Worm (Caenorhabditis elegans) whole organism, young adult: ENCODE results near the gene ilys-6.

Source experiments
- C17E4.6 ChIP-seq: fragments of 200-800 bp; sonication (Bioruptor generic); IDR thresholded peaks from 2 replicates; pipeline ENCODE4 v1.3.6; 2022; ENCODE audit warnings: missing genetic modification reagents, missing genetic modification characterization, missing compliant biosample characterization
- F37B4.10 ChIP-seq: fragments of 200-800 bp; sonication (Bioruptor generic); IDR thresholded peaks from 2 replicates; pipeline ENCODE4 v1.3.6; 2022; ENCODE audit warnings: missing genetic modification characterization, missing compliant biosample characterization
- Y79H2A.3 ChIP-seq: fragments of 200-800 bp; sonication (Bioruptor generic); conservative IDR thresholded peaks from 2 replicates; pipeline ENCODE4 v1.3.6; 2022; ENCODE audit warnings: missing genetic modification reagents, missing genetic modification characterization, missing compliant biosample characterization
- ZK185.1 ChIP-seq: sonication (generic microtip); optimal IDR thresholded peaks from 2 replicates; lab custom pipeline; 2016; ENCODE audit warnings: mild to moderate bottlenecking, missing genetic modification characterization, missing compliant biosample characterization; ENCODE audit not compliant: poor library complexity, severe bottlenecking
- athp-1 ChIP-seq: sonication (generic microtip); optimal IDR thresholded peaks from 2 replicates; lab custom pipeline; 2017; ENCODE audit warnings: mild to moderate bottlenecking, missing genetic modification characterization, missing compliant biosample characterization
- attf-5 ChIP-seq: fragments of 200-800 bp; sonication (Bioruptor generic); optimal IDR thresholded peaks from 2 replicates; lab custom pipeline; 2018; ENCODE audit warnings: mild to moderate bottlenecking, missing genetic modification characterization, missing compliant biosample characterization
- cebp-1 ChIP-seq, 2 experiments: fragments of 200-800 bp in 1 of 2; sonication (Bioruptor generic) in 1 of 2; sonication (generic microtip) in 1 of 2; IDR thresholded peaks in 1 of 2; optimal IDR thresholded peaks in 1 of 2; 2 replicates each; pipeline versions ENCODE4 v1.3.6 to Lab custom; 2017 to 2022; ENCODE audit warnings: missing compliant biosample characterization in 2 of 2, missing genetic modification characterization in 2 of 2, mild to moderate bottlenecking in 1 of 2, missing genetic modification reagents in 1 of 2, moderate library complexity in 1 of 2
- ceh-58 ChIP-seq: fragments of 200-800 bp; sonication (Bioruptor generic); IDR thresholded peaks from 2 replicates; pipeline ENCODE4 v1.3.6; 2022; ENCODE audit warnings: missing genetic modification characterization, missing compliant biosample characterization
- chd-7 ChIP-seq: sonication (generic microtip); optimal IDR thresholded peaks from 2 replicates; lab custom pipeline; 2016; ENCODE audit warnings: mild to moderate bottlenecking, missing genetic modification characterization, moderate library complexity, missing compliant biosample characterization
- dpl-1 ChIP-seq: fragments of 150-350 bp; optimal IDR thresholded peaks from 2 replicates; lab custom pipeline; 2014; ENCODE audit warnings: missing biosample characterization, missing genetic modification reagents, missing genetic modification characterization
- egrh-3 ChIP-seq: fragments of 200-800 bp; sonication (Bioruptor generic); IDR thresholded peaks from 2 replicates; pipeline ENCODE4 v1.3.6; 2022; ENCODE audit warnings: missing genetic modification reagents, missing genetic modification characterization, missing compliant biosample characterization
- ekl-4 ChIP-seq: fragments of 200-800 bp; sonication (Bioruptor generic); IDR thresholded peaks from 2 replicates; pipeline ENCODE4 v1.3.6; 2022; ENCODE audit warnings: missing genetic modification reagents, missing genetic modification characterization, missing compliant biosample characterization
- gei-17 ChIP-seq: fragments of 200-800 bp; sonication (Bioruptor generic); optimal IDR thresholded peaks from 2 replicates; lab custom pipeline; 2018; ENCODE audit warnings: mild to moderate bottlenecking, missing genetic modification characterization, missing compliant biosample characterization
- hmg-1.2 ChIP-seq: fragments of 200-800 bp; sonication (Bioruptor generic); IDR thresholded peaks from 2 replicates; pipeline ENCODE4 v1.3.6; 2022; ENCODE audit warnings: missing genetic modification reagents, missing genetic modification characterization, missing compliant biosample characterization
- hmg-20 ChIP-seq: fragments of 200-800 bp; sonication (Bioruptor generic); IDR thresholded peaks from 2 replicates; pipeline ENCODE4 v1.3.6; 2022; ENCODE audit warnings: missing genetic modification reagents, missing genetic modification characterization, missing compliant biosample characterization
- hrde-1 ChIP-seq: sonication (generic microtip); optimal IDR thresholded peaks from 2 replicates; lab custom pipeline; 2016; ENCODE audit warnings: missing genetic modification characterization, mild to moderate bottlenecking, missing compliant biosample characterization, moderate library complexity, missing genotype, missing genetic modification reagents, borderline replicate concordance
- madf-3 ChIP-seq: fragments of 200-800 bp; sonication (Bioruptor generic); IDR thresholded peaks from 2 replicates; pipeline ENCODE4 v1.3.6; 2022; ENCODE audit warnings: missing genetic modification reagents, missing genetic modification characterization, missing compliant biosample characterization
- mcd-1 ChIP-seq: fragments of 200-800 bp; sonication (Bioruptor generic); IDR thresholded peaks from 2 replicates; pipeline ENCODE4 v1.3.6; 2022; ENCODE audit warnings: missing genetic modification reagents, missing genetic modification characterization, missing compliant biosample characterization
- mes-4 ChIP-seq: sonication (generic microtip); optimal IDR thresholded peaks from 2 replicates; lab custom pipeline; 2016; ENCODE audit warnings: missing genotype, missing genetic modification characterization, missing compliant biosample characterization
- nfya-2 ChIP-seq: fragments of 200-800 bp; sonication (Bioruptor generic); IDR thresholded peaks from 2 replicates; pipeline ENCODE4 v1.3.6; 2022; ENCODE audit warnings: missing genetic modification reagents, missing genetic modification characterization, missing compliant biosample characterization
- nfyb-1 ChIP-seq: fragments of 200-800 bp; sonication (Bioruptor generic); IDR thresholded peaks from 2 replicates; pipeline ENCODE4 v1.3.6; 2022; ENCODE audit warnings: missing genetic modification reagents, missing genetic modification characterization, missing compliant biosample characterization
- nhr-80 ChIP-seq: sonication (generic microtip); optimal IDR thresholded peaks from 2 replicates; lab custom pipeline; 2016; ENCODE audit warnings: missing genetic modification characterization, missing compliant biosample characterization
- nhr-90 ChIP-seq: sonication (generic microtip); optimal IDR thresholded peaks from 2 replicates; lab custom pipeline; 2016; ENCODE audit warnings: missing genotype, mild to moderate bottlenecking, missing genetic modification characterization, missing compliant biosample characterization
- rec-8 ChIP-seq, 2 experiments: sonication (generic microtip); optimal IDR thresholded peaks; 2 replicates each; lab custom pipeline; 2016; ENCODE audit warnings: mild to moderate bottlenecking in 2 of 2, missing genetic modification characterization in 2 of 2, missing genetic modification reagents in 2 of 2, missing genotype in 2 of 2, missing biosample characterization in 1 of 2, missing compliant biosample characterization in 1 of 2, moderate library complexity in 1 of 2
- snpc-4 ChIP-seq, 5 experiments: fragments of 150-350 bp in 1 of 5; sonication (generic microtip) in 4 of 5; optimal IDR thresholded peaks; 2 replicates each; lab custom pipeline; 2014 to 2018; ENCODE audit warnings: missing genetic modification characterization in 5 of 5, missing biosample characterization in 3 of 5, antibody characterized with exemption in 2 of 5, mild to moderate bottlenecking in 2 of 5, missing compliant biosample characterization in 2 of 5, missing genotype in 2 of 5, moderate library complexity in 2 of 5, missing genetic modification reagents in 1 of 5
- somi-1 ChIP-seq: fragments of 200-800 bp; sonication (Bioruptor generic); optimal IDR thresholded peaks from 2 replicates; lab custom pipeline; 2018; ENCODE audit warnings: mild to moderate bottlenecking, missing genetic modification characterization, missing compliant biosample characterization
- sptf-2 ChIP-seq: fragments of 200-800 bp; sonication (Bioruptor generic); optimal IDR thresholded peaks from 2 replicates; lab custom pipeline; 2018; ENCODE audit warnings: mild to moderate bottlenecking, missing genetic modification characterization, missing compliant biosample characterization
- unc-130 ChIP-seq: sonication (generic microtip); optimal IDR thresholded peaks from 2 replicates; lab custom pipeline; 2016; ENCODE audit warnings: missing genetic modification reagents, missing genetic modification characterization, missing compliant biosample characterization
- zfh-2 ChIP-seq: fragments of 200-800 bp; sonication (Bioruptor generic); conservative IDR thresholded peaks from 2 replicates; pipeline ENCODE4 v1.3.6; 2022; ENCODE audit warnings: missing genetic modification reagents, missing genetic modification characterization, missing compliant biosample characterization
- zim-3 ChIP-seq: sonication (generic microtip); optimal IDR thresholded peaks from 2 replicates; lab custom pipeline; 2017; ENCODE audit warnings: mild to moderate bottlenecking, missing genetic modification characterization, moderate library complexity, missing compliant biosample characterization
- ztf-18 ChIP-seq: sonication (generic microtip); optimal IDR thresholded peaks from 2 replicates; lab custom pipeline; 2016; ENCODE audit warnings: missing genotype, mild to moderate bottlenecking, missing genetic modification characterization, missing compliant biosample characterization
- ztf-28 ChIP-seq: fragments of 200-800 bp; sonication (Bioruptor generic); IDR thresholded peaks from 2 replicates; pipeline ENCODE4 v1.3.6; 2022; ENCODE audit warnings: missing genetic modification reagents, missing genetic modification characterization, missing compliant biosample characterization

ilys-6 gene

ce11 chrIV:4018692-4019387, 44.6 kb downstream of the ilys-6 start:
- TF ChIP-seq nhr-80 (peak; percentile 50), cebp-1 (GFP tag; IDR thresholded peaks at IDR 0.05; lab: Robert Waterston, UW) (no peak), cebp-1 (tag; optimal IDR thresholded peaks at IDR 0.05; lab: Kevin White, UChicago) (peak; percentile 1), dpl-1 (GFP tag; lab: Kevin White, UChicago) (no peak), F37B4.10 (GFP tag; lab: Robert Waterston, UW) (0 out of 2 replicates have a peak, but pooled peaks have one; percentile 37), zfh-2 (GFP tag; lab: Robert Waterston, UW) (peak; percentile 86), C17E4.6 (GFP tag; lab: Robert Waterston, UW) (no peak), mes-4 (tag; lab: Kevin White, UChicago) (no peak), sptf-2 (GFP tag; lab: Kevin White, UChicago) (no peak), chd-7 (peak; percentile 22), unc-130 (GFP tag; lab: Kevin White, UChicago) (no peak), somi-1 (GFP tag; lab: Kevin White, UChicago) (peak; percentile 35), mcd-1 (GFP tag; lab: Robert Waterston, UW) (0 out of 2 replicates have a peak, but pooled peaks have one; percentile 6), athp-1 (peak; percentile 5), egrh-3 (GFP tag; lab: Robert Waterston, UW) (peak; percentile 32; the same call in 1 of the 2 replicates)

ce11 chrIV:4016723-4017122, 46.8 kb downstream of the ilys-6 start:
- no peak for TF ChIP-seq ZK185.1 (tag; lab: Kevin White, UChicago)
- no peak for TF ChIP-seq ekl-4 (GFP tag; lab: Robert Waterston, UW)
- no peak for TF ChIP-seq madf-3 (GFP tag; lab: Robert Waterston, UW)
- TF ChIP-seq snpc-4 (GFP tag; optimal IDR thresholded peaks at IDR 0.05; lab: Kevin White, UChicago), result no peak
- TF ChIP-seq snpc-4 (tag; optimal IDR thresholded peaks at IDR 0.05; lab: Kevin White, UChicago), result no peak
- TF ChIP-seq zfh-2 (GFP tag; lab: Robert Waterston, UW), result peak; percentile 73
- 0 out of 2 replicates have a peak, but pooled peaks have one; percentile 38 for TF ChIP-seq nfyb-1
- TF ChIP-seq egrh-3 (GFP tag; lab: Robert Waterston, UW), result peak; percentile 43; the same call in 1 of the 2 replicates
- no peak for TF ChIP-seq ceh-58

ce11 chrIV:4015660-4016059, 47.8 kb downstream of the ilys-6 start:
- TF ChIP-seq hmg-1.2 (GFP tag; lab: Robert Waterston, UW) (no peak), ztf-28 (GFP tag; lab: Robert Waterston, UW) (no peak), ztf-18 (tag; lab: Kevin White, UChicago) (no peak), nfya-2 (GFP tag; lab: Robert Waterston, UW) (no peak), attf-5 (GFP tag; lab: Kevin White, UChicago) (no peak), zim-3 (tag; lab: Kevin White, UChicago) (no peak), mcd-1 (GFP tag; lab: Robert Waterston, UW) (no peak), Y79H2A.3 (no peak), nhr-90 (tag; lab: Kevin White, UChicago) (no peak), rec-8 (tag; optimal IDR thresholded peaks at IDR 0.05; lab: Kevin White, UChicago) (no peak), hrde-1 (no peak), gei-17 (GFP tag; lab: Kevin White, UChicago) (no peak), hmg-20 (GFP tag; lab: Robert Waterston, UW) (no peak)
